Worm (Caenorhabditis elegans): Measurements from ENCODE around the gene srbc-17.

The srbc-17 gene

DNA sequence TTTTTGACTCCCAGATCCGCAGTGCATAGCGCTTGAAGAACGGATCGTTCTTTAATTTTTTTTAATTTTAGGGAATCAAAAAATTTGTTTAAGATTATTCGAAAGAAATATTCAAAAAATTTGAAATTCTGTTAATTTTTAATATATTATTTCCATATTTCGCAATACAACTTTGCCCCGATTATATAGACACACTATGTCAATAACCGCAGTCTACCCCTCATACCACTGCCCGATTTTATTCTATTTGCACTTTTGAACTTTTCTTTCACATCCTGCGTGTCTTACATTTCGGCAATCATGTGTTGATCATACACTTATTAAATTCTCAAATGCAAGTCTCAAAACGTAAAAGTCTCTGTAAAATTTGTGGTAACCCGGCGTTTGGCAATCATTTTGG is 41.3 kb downstream of the srbc-17 start, which contains the start of gene nhr-56 (continued):
- TF ChIP-seq hlh-30 (tag; optimal IDR thresholded peaks at IDR 0.05; ENCODE audit: insufficient read depth) (peak; percentile 86), fkh-10 (GFP tag; optimal IDR thresholded peaks at IDR 0.05) (no peak), mxl-3 (GFP tag; optimal IDR thresholded peaks at IDR 0.05) (peak; percentile 49), nhr-102 (tag; optimal IDR thresholded peaks at IDR 0.05) (peak; percentile 21), tra-1 (GFP tag; IDR thresholded peaks at IDR 0.05) (no peak), mdl-1 (tag; optimal IDR thresholded peaks at IDR 0.05) (peak in 1 of 2 experiments; percentile 49), spr-1 (tag; optimal IDR thresholded peaks at IDR 0.05) (no peak), lin-29 (GFP tag; IDR thresholded peaks at IDR 0.05) (no peak), nhr-28 (tag; optimal IDR thresholded peaks at IDR 0.05) (peak; percentile 81), hif-1 (tag; optimal IDR thresholded peaks at IDR 0.05) (no peak), F49E8.2 (tag; optimal IDR thresholded peaks at IDR 0.05; ENCODE audit: borderline replicate concordance) (no peak), mep-1 (tag; optimal IDR thresholded peaks at IDR 0.05) (peak; percentile 54), lin-1 (GFP tag; IDR thresholded peaks at IDR 0.05) (no peak), Y75B8A.6 (GFP tag; IDR thresholded peaks at IDR 0.05) (no peak), madf-9 (GFP tag; conservative IDR thresholded peaks at IDR 0.05) (no peak), ctbp-1 (GFP tag; IDR thresholded peaks at IDR 0.05) (no peak), mes-2 (tag; optimal IDR thresholded peaks at IDR 0.05; ENCODE audit: poor library complexity, severe bottlenecking) (peak; percentile 60), lim-7 (GFP tag; IDR thresholded peaks at IDR 0.05) (no peak), lin-13 (GFP tag; optimal IDR thresholded peaks at IDR 0.05) (no peak), nhr-111 (GFP tag; optimal IDR thresholded peaks at IDR 0.05) (no peak), zip-11 (GFP tag; IDR thresholded peaks at IDR 0.05) (no peak), nhr-10 (tag; optimal IDR thresholded peaks at IDR 0.05) (no peak), lir-3 (tag; optimal IDR thresholded peaks at IDR 0.05) (no peak), ama-1 (optimal IDR thresholded peaks at IDR 0.05) (no peak), lin-15B (tag; optimal IDR thresholded peaks at IDR 0.05) (no peak), pqm-1 (tag; optimal IDR thresholded peaks at IDR 0.05) (peak; percentile 55), fos-1 (tag; optimal IDR thresholded peaks at IDR 0.05) (no peak), attf-4 (tag; optimal IDR thresholded peaks at IDR 0.05) (no peak), lin-38 (GFP tag; IDR thresholded peaks at IDR 0.05) (no peak), lin-39 (tag; optimal IDR thresholded peaks at IDR 0.05) (no peak), zip-2 (tag; optimal IDR thresholded peaks at IDR 0.05) (no peak), F26F4.8 (GFP tag; conservative IDR thresholded peaks at IDR 0.05) (no peak), snpc-4 (tag; optimal IDR thresholded peaks at IDR 0.05) (no peak), zfp-3 (GFP tag; conservative IDR thresholded peaks at IDR 0.05) (no peak), gei-8 (GFP tag; optimal IDR thresholded peaks at IDR 0.05) (no peak), ceh-32 (tag; optimal IDR thresholded peaks at IDR 0.05; ENCODE audit: poor library complexity) (no peak), nhr-42 (GFP tag; IDR thresholded peaks at IDR 0.05) (no peak), dmd-8 (GFP tag; IDR thresholded peaks at IDR 0.05) (no peak), zfp-2 (tag; optimal IDR thresholded peaks at IDR 0.05) (no peak), dmd-6 (GFP tag; IDR thresholded peaks at IDR 0.05) (peak; percentile 74), ceh-82 (tag; optimal IDR thresholded peaks at IDR 0.05) (no peak), ZK337.2 (GFP tag; IDR thresholded peaks at IDR 0.05) (no peak), R02D3.7 (tag; optimal IDR thresholded peaks at IDR 0.05) (no peak), daf-8 (GFP tag; IDR thresholded peaks at IDR 0.05) (no peak), nhr-76 (tag; optimal IDR thresholded peaks at IDR 0.05) (no peak), Y48G9A.11 (GFP tag; IDR thresholded peaks at IDR 0.05) (no peak), arid-1 (GFP tag; conservative IDR thresholded peaks at IDR 0.05) (no peak), F44E2.7 (GFP tag; IDR thresholded peaks at IDR 0.05) (no peak), lsy-2 (tag; optimal IDR thresholded peaks at IDR 0.05) (peak in 1 of 2 experiments; percentile 58), nhr-48 (tag; optimal IDR thresholded peaks at IDR 0.05) (no peak), nhr-41 (GFP tag; IDR thresholded peaks at IDR 0.05) (no peak), duxl-1 (tag; optimal IDR thresholded peaks at IDR 0.05; ENCODE audit: poor library complexity) (peak; percentile 38)

Data from whole organism, L4 larva.